Worm (Caenorhabditis elegans) whole organism, late embryonic: ENCODE results near the gene ceh-100.

Experiments
- K02D7.2 ChIP-seq: sonication (generic microtip); optimal IDR thresholded peaks from 2 replicates; lab custom pipeline; 2017; ENCODE audit warnings: mild to moderate bottlenecking, missing genetic modification characterization, missing compliant biosample characterization
- ahr-1 ChIP-seq: sonication (generic microtip); optimal IDR thresholded peaks from 2 replicates; lab custom pipeline; 2016; ENCODE audit warnings: missing genetic modification characterization, missing compliant biosample characterization
- ama-1 ChIP-seq: fragments of 150-350 bp; optimal IDR thresholded peaks from 2 replicates; lab custom pipeline; 2014
- ceh-14 ChIP-seq: sonication (generic microtip); optimal IDR thresholded peaks from 2 replicates; lab custom pipeline; 2016; ENCODE audit warnings: missing genotype, missing genetic modification characterization, missing compliant biosample characterization
- ceh-2 ChIP-seq: sonication (generic microtip); optimal IDR thresholded peaks from 2 replicates; lab custom pipeline; 2016; ENCODE audit warnings: missing genotype, missing genetic modification characterization, missing compliant biosample characterization
- ceh-22 ChIP-seq: sonication (generic microtip); optimal IDR thresholded peaks from 2 replicates; lab custom pipeline; 2017; ENCODE audit warnings: missing biosample characterization, missing genetic modification characterization
- ceh-30 ChIP-seq: fragments of 150-350 bp; optimal IDR thresholded peaks from 2 replicates; lab custom pipeline; 2014; ENCODE audit warnings: missing biosample characterization, missing genetic modification characterization
- ceh-31 ChIP-seq: sonication (generic microtip); optimal IDR thresholded peaks from 2 replicates; lab custom pipeline; 2016; ENCODE audit warnings: missing genetic modification characterization, missing compliant biosample characterization
- ceh-45 ChIP-seq: fragments of 200-800 bp; sonication (Bioruptor generic); IDR thresholded peaks from 2 replicates; pipeline ENCODE4 v1.3.6; 2022; ENCODE audit warnings: missing genetic modification reagents, missing genetic modification characterization, missing compliant biosample characterization
- ceh-6 ChIP-seq: fragments of 200-800 bp; sonication (Bioruptor generic); optimal IDR thresholded peaks from 2 replicates; lab custom pipeline; 2018; ENCODE audit warnings: mild to moderate bottlenecking, missing genetic modification characterization, missing compliant biosample characterization
- ceh-9 ChIP-seq: sonication (generic microtip); optimal IDR thresholded peaks from 2 replicates; lab custom pipeline; 2016; ENCODE audit warnings: mild to moderate bottlenecking, missing genetic modification characterization, inconsistent platforms, missing compliant biosample characterization
- dmd-4 ChIP-seq: sonication (generic microtip); optimal IDR thresholded peaks from 2 replicates; lab custom pipeline; 2016; ENCODE audit warnings: borderline replicate concordance, missing genetic modification characterization, missing compliant biosample characterization
- elt-4 ChIP-seq: sonication (generic microtip); optimal IDR thresholded peaks from 2 replicates; lab custom pipeline; 2016; ENCODE audit warnings: missing genetic modification characterization, missing compliant biosample characterization
- ets-4 ChIP-seq: sonication (generic microtip); optimal IDR thresholded peaks from 2 replicates; lab custom pipeline; 2016; ENCODE audit warnings: missing genetic modification characterization, missing compliant biosample characterization
- fax-1 ChIP-seq: sonication (generic microtip); optimal IDR thresholded peaks from 2 replicates; lab custom pipeline; 2016; ENCODE audit warnings: missing genotype, missing genetic modification characterization, missing compliant biosample characterization
- fkh-6 ChIP-seq: sonication (generic microtip); optimal IDR thresholded peaks from 2 replicates; lab custom pipeline; 2016; ENCODE audit warnings: missing genetic modification characterization, missing compliant biosample characterization
- gmeb-2 ChIP-seq: sonication (generic microtip); optimal IDR thresholded peaks from 2 replicates; lab custom pipeline; 2016; ENCODE audit warnings: missing genetic modification characterization, inconsistent platforms, missing compliant biosample characterization
- hlh-13 ChIP-seq: fragments of 200-800 bp; sonication (Bioruptor generic); optimal IDR thresholded peaks from 2 replicates; lab custom pipeline; 2018; ENCODE audit warnings: mild to moderate bottlenecking, missing genetic modification characterization, missing compliant biosample characterization
- hlh-6 ChIP-seq: sonication (generic microtip); optimal IDR thresholded peaks from 2 replicates; lab custom pipeline; 2016; ENCODE audit warnings: missing genotype, missing genetic modification characterization, missing compliant biosample characterization
- hlh-8 ChIP-seq: sonication (generic microtip); optimal IDR thresholded peaks from 2 replicates; lab custom pipeline; 2016; ENCODE audit warnings: missing genotype, missing genetic modification characterization, missing compliant biosample characterization
- lim-6 ChIP-seq: sonication (generic microtip); optimal IDR thresholded peaks from 2 replicates; lab custom pipeline; 2016; ENCODE audit warnings: missing genetic modification characterization, missing compliant biosample characterization
- lin-11 ChIP-seq: fragments of 200-800 bp; sonication (Bioruptor generic); optimal IDR thresholded peaks from 2 replicates; lab custom pipeline; 2018; ENCODE audit warnings: mild to moderate bottlenecking, missing genetic modification characterization, missing compliant biosample characterization
- madf-2 ChIP-seq: sonication (generic microtip); optimal IDR thresholded peaks from 2 replicates; lab custom pipeline; 2017; ENCODE audit warnings: missing genetic modification characterization, missing compliant biosample characterization
- nhr-11 ChIP-seq: fragments of 150-350 bp; optimal IDR thresholded peaks from 2 replicates; lab custom pipeline; 2014; ENCODE audit warnings: missing biosample characterization, missing genetic modification characterization
- nhr-232 ChIP-seq: sonication (generic microtip); optimal IDR thresholded peaks from 2 replicates; lab custom pipeline; 2016; ENCODE audit warnings: missing genetic modification characterization, missing compliant biosample characterization
- odd-2 ChIP-seq: sonication (generic microtip); optimal IDR thresholded peaks from 2 replicates; lab custom pipeline; 2017; ENCODE audit warnings: antibody characterized with exemption, mild to moderate bottlenecking, missing genetic modification characterization, missing compliant biosample characterization
- pat-9 ChIP-seq: fragments of 200-800 bp; sonication (Bioruptor generic); optimal IDR thresholded peaks from 2 replicates; lab custom pipeline; 2018; ENCODE audit warnings: mild to moderate bottlenecking, missing genetic modification characterization, moderate library complexity, missing compliant biosample characterization
- pha-4 ChIP-seq: fragments of 150-350 bp; optimal IDR thresholded peaks from 2 replicates; lab custom pipeline; 2018; ENCODE audit warnings: missing biosample characterization, missing genetic modification reagents, missing genetic modification characterization
- ref-2 ChIP-seq: sonication (generic microtip); optimal IDR thresholded peaks from 2 replicates; lab custom pipeline; 2016; ENCODE audit warnings: missing genetic modification characterization, missing compliant biosample characterization
- sdc-2 ChIP-seq: sonication (generic microtip); optimal IDR thresholded peaks from 2 replicates; lab custom pipeline; 2016; ENCODE audit warnings: missing genotype, missing genetic modification characterization, missing compliant biosample characterization
- sox-2 ChIP-seq: fragments of 200-800 bp; sonication (Bioruptor generic); IDR thresholded peaks from 2 replicates; pipeline ENCODE4 v1.3.6; 2022; ENCODE audit warnings: missing genetic modification reagents, missing genetic modification characterization, missing compliant biosample characterization
- sox-4 ChIP-seq: sonication (generic microtip); optimal IDR thresholded peaks from 2 replicates; lab custom pipeline; 2017; ENCODE audit warnings: mild to moderate bottlenecking, missing genetic modification characterization, inconsistent platforms, missing compliant biosample characterization
- tbx-7 ChIP-seq: sonication (generic microtip); optimal IDR thresholded peaks from 2 replicates; lab custom pipeline; 2016; ENCODE audit warnings: missing genotype, missing genetic modification characterization, missing compliant biosample characterization
- unc-86 ChIP-seq: sonication (generic microtip); optimal IDR thresholded peaks from 2 replicates; lab custom pipeline; 2016; ENCODE audit warnings: missing genetic modification characterization, missing compliant biosample characterization

Gene ceh-100

ce11 chrII:12572760-12573159 is 30.7 kb downstream of the ceh-100 start, which contains the start of gene Y38E10A.35:
Gene Y38E10A.35 (minus strand): TSS chrII:12572860.
- TF ChIP-seq K02D7.2 (tag; lab: Kevin White, UChicago) = no peak
- no peak for TF ChIP-seq ref-2 (tag; lab: Kevin White, UChicago)
- no peak for TF ChIP-seq ama-1
- TF ChIP-seq hlh-6 (tag; lab: Kevin White, UChicago) = no peak
- TF ChIP-seq ceh-45 (GFP tag; lab: Robert Waterston, UW) = no peak
- TF ChIP-seq, all 69 proteins: peak for 0

- no peak for TF ChIP-seq elt-4 (tag; lab: Kevin White, UChicago)
- no peak for TF ChIP-seq ceh-45 (GFP tag; lab: Robert Waterston, UW)
- no peak for TF ChIP-seq nhr-11 (tag; lab: Kevin White, UChicago)
- no peak for TF ChIP-seq tbx-7 (tag; lab: Kevin White, UChicago)
- no peak for TF ChIP-seq ceh-31 (tag; lab: Kevin White, UChicago)
- no peak for TF ChIP-seq hlh-8 (tag; lab: Kevin White, UChicago)
Observed at ce11 chrII:12570523-12570922, 33.0 kb downstream of the ceh-100 start, which contains the start of gene Y38E10A.1. Gene Y38E10A.1 (minus strand): TSS chrII:12570623.

- TF ChIP-seq hlh-8 (tag; lab: Kevin White, UChicago) = no peak
- no peak for TF ChIP-seq sox-4
- TF ChIP-seq ceh-22 = no peak
Observed at ce11 chrII:12565851-12566250, 37.6 kb downstream of the ceh-100 start, which contains the start of gene F49C5.7. Gene F49C5.7 (plus strand): TSS chrII:12566151.

ce11 chrII:12560210-12560609 is 43.3 kb downstream of the ceh-100 start, which contains the start of gene F49C5.12:
Gene F49C5.12 (minus strand): TSS chrII:12560310.
- TF ChIP-seq ceh-9 (no peak), fax-1 (tag; lab: Kevin White, UChicago) (no peak), nhr-232 (tag; lab: Kevin White, UChicago) (no peak), gmeb-2 (tag; lab: Kevin White, UChicago) (no peak), unc-86 (no peak), sox-2 (GFP tag; lab: Robert Waterston, UW) (no peak), ceh-2 (tag; lab: Kevin White, UChicago) (no peak), ceh-31 (tag; lab: Kevin White, UChicago) (no peak), elt-4 (tag; lab: Kevin White, UChicago) (no peak), lim-6 (tag; lab: Kevin White, UChicago) (no peak), ceh-6 (GFP tag; lab: Kevin White, UChicago) (no peak), ceh-45 (GFP tag; lab: Robert Waterston, UW) (no peak), ceh-30 (tag; lab: Kevin White, UChicago) (no peak), lin-11 (no peak)

ce11 chrII:12555579-12555978 is 47.9 kb downstream of the ceh-100 start, which contains the start of gene F49C5.11:
Gene F49C5.11 (plus strand): TSS chrII:12555879.
- no peak for TF ChIP-seq odd-2 (tag; lab: Kevin White, UChicago)
- TF ChIP-seq ceh-31 (tag; lab: Kevin White, UChicago) = no peak
- no peak for TF ChIP-seq ceh-9
- no peak for TF ChIP-seq fkh-6
- TF ChIP-seq sox-2 (GFP tag; lab: Robert Waterston, UW) = no peak
- no peak for TF ChIP-seq nhr-232 (tag; lab: Kevin White, UChicago)
- no peak for TF ChIP-seq lim-6 (tag; lab: Kevin White, UChicago)
- no peak for TF ChIP-seq madf-2 (tag; lab: Kevin White, UChicago)
- no peak for TF ChIP-seq ahr-1
- no peak for TF ChIP-seq hlh-13 (GFP tag; lab: Kevin White, UChicago)
- TF ChIP-seq hlh-6 (tag; lab: Kevin White, UChicago) = no peak
- TF ChIP-seq pat-9 (tag; lab: Kevin White, UChicago) = no peak
- TF ChIP-seq ets-4 = no peak
- TF ChIP-seq ceh-2 (tag; lab: Kevin White, UChicago) = no peak
- no peak for TF ChIP-seq gmeb-2 (tag; lab: Kevin White, UChicago)
- TF ChIP-seq, all 69 proteins: peak for 0

- peak; percentile 97 for TF ChIP-seq sdc-2 (tag; lab: Kevin White, UChicago)
- TF ChIP-seq ceh-14 (tag; lab: Kevin White, UChicago) = no peak
- TF ChIP-seq ceh-9 = no peak
- TF ChIP-seq pha-4 (tag; lab: Kevin White, UChicago) = no peak
- TF ChIP-seq dmd-4 (tag; lab: Kevin White, UChicago) = no peak
Observed at ce11 chrII:12550940-12551339, 52.5 kb downstream of the ceh-100 start.
